Worm (Caenorhabditis elegans) whole organism, mixed stage, embryonic: ENCODE results near the gene oac-10.

Experiments
- lin-13 ChIP-seq: fragments of 150-350 bp; optimal IDR thresholded peaks from 2 replicates; lab custom pipeline; 2014; ENCODE audit warnings: missing biosample characterization, missing genetic modification characterization
- nhr-28 ChIP-seq: fragments of 150-350 bp; optimal IDR thresholded peaks from 2 replicates; lab custom pipeline; 2014; ENCODE audit warnings: missing biosample characterization, missing genetic modification characterization
- snpc-4 ChIP-seq: fragments of 150-350 bp; optimal IDR thresholded peaks from 2 replicates; lab custom pipeline; 2014; ENCODE audit warnings: missing biosample characterization, missing genetic modification characterization

- no peak for TF ChIP-seq nhr-28
- no peak for TF ChIP-seq lin-13 (tag; lab: Kevin White, UChicago)
- TF ChIP-seq snpc-4 (tag; lab: Kevin White, UChicago) = no peak
Measured at ce11 chrII:3902798-3903197, 33.1 kb downstream of the oac-10 start, which contains the start of gene F53C3.3.
